Fruit fly (Drosophila melanogaster): Measurements from ENCODE around the gene CG6686.

The CG6686 gene

DNA sequence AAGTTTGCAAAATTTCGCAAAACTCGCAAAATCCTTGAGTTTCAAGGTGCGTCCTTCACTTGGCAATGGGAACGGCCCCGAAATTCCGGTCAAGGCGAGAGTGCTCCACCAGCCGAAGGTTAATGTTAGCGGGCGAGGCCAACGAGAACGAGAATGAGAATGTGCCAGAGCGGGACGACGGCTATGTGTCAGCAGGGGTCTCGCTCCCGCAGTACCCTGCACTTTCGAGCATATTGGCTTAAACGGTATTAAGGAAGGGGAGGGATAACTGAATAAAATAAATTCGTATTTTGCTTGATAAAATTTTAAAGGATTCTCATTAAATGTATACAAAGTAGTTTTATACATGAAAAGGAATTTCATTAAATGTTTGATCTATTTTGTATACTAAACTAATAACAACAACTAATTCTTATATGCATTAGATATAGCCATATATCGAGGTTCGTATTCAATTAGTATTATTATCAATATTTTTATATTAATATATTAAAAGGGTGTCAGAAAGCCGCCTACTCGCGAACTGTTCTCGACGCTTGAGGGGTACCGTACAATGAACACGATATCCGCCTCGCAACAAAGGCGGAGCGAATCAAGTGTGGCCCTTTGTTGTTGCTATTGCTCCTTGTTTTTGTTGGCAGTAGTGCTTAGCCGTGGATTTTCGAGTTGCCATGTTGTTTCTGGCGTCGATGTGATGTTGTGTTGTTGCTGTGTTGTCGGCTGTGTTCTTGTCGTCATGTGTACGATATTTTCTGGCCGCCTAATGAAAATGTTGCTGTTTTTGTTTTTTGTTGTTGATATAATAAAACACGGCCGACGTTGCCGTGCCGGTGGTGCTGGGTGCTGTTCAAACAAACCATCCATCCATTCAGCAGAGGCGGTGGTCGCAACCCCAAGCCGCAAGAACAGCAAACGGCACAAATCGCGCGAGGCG, 18.8 kb upstream of the CG6686 start (continued):
- TF ChIP-seq CG17912 (GFP tag; optimal IDR thresholded peaks at IDR 0.05) (no peak), CG7745 (tag; optimal IDR thresholded peaks at IDR 0.05) (no peak), B-H2 (GFP tag; optimal IDR thresholded peaks at IDR 0.05) (peak; percentile 72), HLH4C (GFP tag; IDR thresholded peaks at IDR 0.05; ENCODE audit: partially characterized antibody) (no peak), CG12744 (GFP tag; optimal IDR thresholded peaks at IDR 0.05) (peak; percentile 52), Myb (GFP tag; optimal IDR thresholded peaks at IDR 0.05) (peak; percentile 37), TFAM (GFP tag; optimal IDR thresholded peaks at IDR 0.05) (peak; percentile 32), kni (GFP tag; optimal IDR thresholded peaks at IDR 0.05) (no peak), CG2712 (tag; optimal IDR thresholded peaks at IDR 0.05) (peak; percentile 98), exex (tag; optimal IDR thresholded peaks at IDR 0.05) (peak; percentile 75), pnt (GFP tag; optimal IDR thresholded peaks at IDR 0.05) (peak; percentile 58), MTF-1 (GFP tag; optimal IDR thresholded peaks at IDR 0.05; ENCODE audit: borderline replicate concordance) (peak; percentile 55), hth (optimal IDR thresholded peaks at IDR 0.05) (no peak), lov (optimal IDR thresholded peaks at IDR 0.05) (no peak), lov (GFP tag; IDR thresholded peaks at IDR 0.05) (no peak), CG7357 (GFP tag; IDR thresholded peaks at IDR 0.05) (peak; percentile 85), GATAe (GFP tag; conservative IDR thresholded peaks at IDR 0.05) (no peak), Antp (GFP tag; optimal IDR thresholded peaks at IDR 0.05) (peak; percentile 65), Ets97D (GFP tag; optimal IDR thresholded peaks at IDR 0.05) (peak; percentile 2), maf-S (GFP tag; optimal IDR thresholded peaks at IDR 0.05) (peak; percentile 47), Scr (GFP tag; IDR thresholded peaks at IDR 0.05; ENCODE audit: partially characterized antibody) (no peak), ATbp (GFP tag; optimal IDR thresholded peaks at IDR 0.05) (peak; percentile 89), Sry-δ (GFP tag; optimal IDR thresholded peaks at IDR 0.05) (no peak), CG12219 (GFP tag; optimal IDR thresholded peaks at IDR 0.05) (peak; percentile 74), CG3065 (GFP tag; optimal IDR thresholded peaks at IDR 0.05) (peak; percentile 77), CG18764 (GFP tag; optimal IDR thresholded peaks at IDR 0.05) (peak; percentile 74), CG10565 (GFP tag; optimal IDR thresholded peaks at IDR 0.05) (peak; percentile 58), NfI (GFP tag; optimal IDR thresholded peaks at IDR 0.05) (peak; percentile 91), crc (GFP tag; optimal IDR thresholded peaks at IDR 0.05) (peak; percentile 3), CG33557 (GFP tag; optimal IDR thresholded peaks at IDR 0.05) (peak; percentile 95), CG14710 (tag; optimal IDR thresholded peaks at IDR 0.05) (peak; percentile 97), Hmr (GFP tag; optimal IDR thresholded peaks at IDR 0.05) (peak; percentile 96), CG11696 (GFP tag; IDR thresholded peaks at IDR 0.05) (no peak), CG4404 (GFP tag; IDR thresholded peaks at IDR 0.05) (no peak), CG17612 (GFP tag; IDR thresholded peaks at IDR 0.05) (no peak), ftz-f1 (GFP tag; optimal IDR thresholded peaks at IDR 0.05) (peak; percentile 100), CG1647 (GFP tag; optimal IDR thresholded peaks at IDR 0.05) (peak; percentile 28), CG18619 (GFP tag; optimal IDR thresholded peaks at IDR 0.05) (peak; percentile 97), insv (GFP tag; optimal IDR thresholded peaks at IDR 0.05) (peak in 1 of 2 experiments; percentile 47), CG31365 (tag; optimal IDR thresholded peaks at IDR 0.05) (no peak), CG13624 (GFP tag; optimal IDR thresholded peaks at IDR 0.05) (peak; percentile 66), Hr78 (GFP tag; optimal IDR thresholded peaks at IDR 0.05) (peak in 1 of 2 experiments; percentile 33), CG2120 (GFP tag; optimal IDR thresholded peaks at IDR 0.05) (peak; percentile 82), p53 (GFP tag; optimal IDR thresholded peaks at IDR 0.05) (no peak), CG7372 (GFP tag; IDR thresholded peaks at IDR 0.05) (no peak), CG9437 (GFP tag; optimal IDR thresholded peaks at IDR 0.05) (peak; percentile 95), CG9797 (GFP tag; optimal IDR thresholded peaks at IDR 0.05) (peak; percentile 20), hkb (optimal IDR thresholded peaks at IDR 0.05) (no peak), hkb (GFP tag; IDR thresholded peaks at IDR 0.05) (no peak)

Measured in whole organism, embryonic.